Worm (Caenorhabditis elegans) whole organism, L1 larva: Measurements from ENCODE around the gene spds-1.

Experiments
- C04F5.9 ChIP-seq: sonication (generic microtip); optimal IDR thresholded peaks from 2 replicates; lab custom pipeline; 2016; ENCODE audit warnings: missing genetic modification characterization, missing compliant biosample characterization
- F16B12.6 ChIP-seq: fragments of 150-350 bp; optimal IDR thresholded peaks from 2 replicates; lab custom pipeline; 2014; ENCODE audit warnings: missing biosample characterization, missing genetic modification characterization
- alr-1 ChIP-seq: fragments of 200-800 bp; sonication (Bioruptor generic); optimal IDR thresholded peaks from 2 replicates; lab custom pipeline; 2018; ENCODE audit warnings: borderline replicate concordance, mild to moderate bottlenecking, missing genetic modification characterization, missing compliant biosample characterization
- aly-2 ChIP-seq: fragments of 150-350 bp; optimal IDR thresholded peaks from 2 replicates; lab custom pipeline; 2014; ENCODE audit warnings: missing biosample characterization, missing genetic modification characterization
- blmp-1 ChIP-seq: fragments of 150-350 bp; optimal IDR thresholded peaks from 2 replicates; lab custom pipeline; 2014; ENCODE audit warnings: missing biosample characterization, missing genetic modification characterization
- ceh-63 ChIP-seq: fragments of 200-800 bp; sonication (Bioruptor generic); optimal IDR thresholded peaks from 2 replicates; lab custom pipeline; 2018; ENCODE audit warnings: mild to moderate bottlenecking, missing genetic modification characterization, missing compliant biosample characterization
- ceh-8 ChIP-seq: fragments of 200-800 bp; sonication (Bioruptor generic); optimal IDR thresholded peaks from 2 replicates; lab custom pipeline; 2018; ENCODE audit warnings: mild to moderate bottlenecking, missing genetic modification characterization, moderate library complexity, missing compliant biosample characterization
- ceh-82 ChIP-seq, 3 experiments: fragments of 150-350 bp in 1 of 3; sonication (generic microtip) in 2 of 3; optimal IDR thresholded peaks; 2 replicates each; lab custom pipeline; 2014 to 2017; ENCODE audit warnings: missing biosample characterization in 3 of 3, missing genetic modification characterization in 3 of 3
- ceh-88 ChIP-seq: fragments of 200-800 bp; sonication (Bioruptor generic); IDR thresholded peaks from 2 replicates; pipeline ENCODE4 v1.3.6; 2022; ENCODE audit warnings: missing genetic modification characterization, missing compliant biosample characterization
- ceh-90 ChIP-seq: sonication (generic microtip); optimal IDR thresholded peaks from 2 replicates; lab custom pipeline; 2016; ENCODE audit warnings: missing genetic modification characterization, missing compliant biosample characterization
- dpl-1 ChIP-seq, 3 experiments: fragments of 150-350 bp in 2 of 3; sonication (generic microtip) in 1 of 3; optimal IDR thresholded peaks; 2 replicates each; lab custom pipeline; 2014 to 2017; ENCODE audit warnings: missing biosample characterization in 3 of 3, missing genetic modification characterization in 3 of 3, missing genetic modification reagents in 3 of 3
- dsc-1 ChIP-seq: sonication (generic microtip); optimal IDR thresholded peaks from 2 replicates; lab custom pipeline; 2016; ENCODE audit warnings: mild to moderate bottlenecking, missing genetic modification characterization, missing compliant biosample characterization
- efl-1 ChIP-seq, 4 experiments: fragments of 150-350 bp; optimal IDR thresholded peaks in 3 of 4; peaks in 1 of 4; 1 replicate in 1 of 4; 2 replicates in 3 of 4; lab custom pipeline; 2014; ENCODE audit warnings: missing biosample characterization in 2 of 4, missing genetic modification characterization in 2 of 4, missing genetic modification reagents in 2 of 4
- egl-13 ChIP-seq: sonication (generic microtip); optimal IDR thresholded peaks from 2 replicates; lab custom pipeline; 2016; ENCODE audit warnings: missing genotype, missing genetic modification reagents, missing genetic modification characterization, missing compliant biosample characterization
- elt-2 ChIP-seq: sonication (generic microtip); optimal IDR thresholded peaks from 2 replicates; lab custom pipeline; 2016; ENCODE audit warnings: missing genetic modification characterization, mild to moderate bottlenecking, inconsistent platforms, missing compliant biosample characterization, missing genetic modification reagents
- elt-3 ChIP-seq, 6 experiments: fragments of 150-350 bp in 1 of 6; sonication (generic microtip); optimal IDR thresholded peaks; 2 replicates each; lab custom pipeline; 2017 to 2018; ENCODE audit warnings: missing biosample characterization in 6 of 6, missing genetic modification characterization in 6 of 6, inconsistent platforms in 1 of 6
- fkh-4 ChIP-seq: sonication (generic microtip); optimal IDR thresholded peaks from 2 replicates; lab custom pipeline; 2016; ENCODE audit warnings: missing compliant biosample characterization, missing genetic modification characterization, borderline replicate concordance
- fkh-8 ChIP-seq: sonication (generic microtip); optimal IDR thresholded peaks from 2 replicates; lab custom pipeline; 2016; ENCODE audit warnings: mild to moderate bottlenecking, missing genetic modification characterization, missing compliant biosample characterization
- fos-1 ChIP-seq: fragments of 150-350 bp; optimal IDR thresholded peaks from 2 replicates; lab custom pipeline; 2014; ENCODE audit warnings: missing biosample characterization, missing genetic modification characterization
- hlh-17 ChIP-seq: fragments of 200-800 bp; sonication (Bioruptor generic); optimal IDR thresholded peaks from 2 replicates; lab custom pipeline; 2018; ENCODE audit warnings: missing genetic modification characterization, mild to moderate bottlenecking, missing compliant biosample characterization, moderate library complexity, borderline replicate concordance
- hpl-2 ChIP-seq: fragments of 150-350 bp; optimal IDR thresholded peaks from 2 replicates; lab custom pipeline; 2014; ENCODE audit warnings: missing biosample characterization, missing genetic modification reagents, missing genetic modification characterization
- jun-1 ChIP-seq: fragments of 150-350 bp; optimal IDR thresholded peaks from 2 replicates; lab custom pipeline; 2014; ENCODE audit warnings: missing biosample characterization, missing genetic modification reagents, missing genetic modification characterization
- lin-13 ChIP-seq: fragments of 150-350 bp; optimal IDR thresholded peaks from 2 replicates; lab custom pipeline; 2014; ENCODE audit warnings: missing biosample characterization, missing genetic modification reagents, missing genetic modification characterization
- lin-15B ChIP-seq: fragments of 150-350 bp; sonication (generic microtip); optimal IDR thresholded peaks from 3 replicates; lab custom pipeline; 2014; ENCODE audit warnings: missing biosample characterization, missing genetic modification characterization
- lin-35 ChIP-seq, 2 experiments: fragments of 150-350 bp; optimal IDR thresholded peaks; 2 replicates each; lab custom pipeline; 2014; ENCODE audit warnings: missing biosample characterization in 2 of 2, missing genetic modification characterization in 2 of 2, missing genetic modification reagents in 2 of 2
- lsy-2 ChIP-seq, 2 experiments: fragments of 150-350 bp; optimal IDR thresholded peaks; 2 replicates each; lab custom pipeline; 2014; ENCODE audit warnings: missing biosample characterization in 2 of 2, missing genetic modification characterization in 2 of 2
- mdl-1 ChIP-seq, 2 experiments: fragments of 150-350 bp; optimal IDR thresholded peaks; 2 replicates each; lab custom pipeline; 2014 to 2017; ENCODE audit warnings: missing biosample characterization in 2 of 2, missing genetic modification characterization in 2 of 2, inconsistent platforms in 1 of 2
- mep-1 ChIP-seq: fragments of 150-350 bp; optimal IDR thresholded peaks from 2 replicates; lab custom pipeline; 2014; ENCODE audit warnings: missing biosample characterization, missing genetic modification characterization
- nhr-12 ChIP-seq: sonication (generic microtip); optimal IDR thresholded peaks from 2 replicates; lab custom pipeline; 2017; ENCODE audit warnings: missing biosample characterization, missing genetic modification characterization
- nhr-19 ChIP-seq: fragments of 200-800 bp; sonication (Bioruptor generic); conservative IDR thresholded peaks from 2 replicates; pipeline ENCODE4 v1.3.6; 2022; ENCODE audit warnings: missing genetic modification characterization, missing compliant biosample characterization
- nhr-20 ChIP-seq: sonication (generic microtip); optimal IDR thresholded peaks from 2 replicates; lab custom pipeline; 2016; ENCODE audit warnings: mild to moderate bottlenecking, missing genetic modification characterization, missing compliant biosample characterization
- nhr-47 ChIP-seq: sonication (generic microtip); optimal IDR thresholded peaks from 2 replicates; lab custom pipeline; 2016; ENCODE audit warnings: mild to moderate bottlenecking, missing genetic modification characterization, moderate library complexity, missing compliant biosample characterization
- nhr-71 ChIP-seq: sonication (generic microtip); optimal IDR thresholded peaks from 2 replicates; lab custom pipeline; 2016; ENCODE audit warnings: mild to moderate bottlenecking, missing genetic modification characterization, moderate library complexity, missing compliant biosample characterization
- nhr-77 ChIP-seq: fragments of 150-350 bp; optimal IDR thresholded peaks from 2 replicates; lab custom pipeline; 2014; ENCODE audit warnings: missing biosample characterization, missing genetic modification characterization
- nhr-84 ChIP-seq: sonication (generic microtip); optimal IDR thresholded peaks from 2 replicates; lab custom pipeline; 2017; ENCODE audit warnings: missing biosample characterization, missing genetic modification characterization
- nhr-85 ChIP-seq: sonication (generic microtip); peaks from one replicate; lab custom pipeline; 2016; ENCODE audit warnings: missing genetic modification characterization, inconsistent platforms, missing compliant biosample characterization
- nhr-90 ChIP-seq: sonication (generic microtip); optimal IDR thresholded peaks from 2 replicates; lab custom pipeline; 2016; ENCODE audit warnings: mild to moderate bottlenecking, missing genetic modification characterization, missing compliant biosample characterization; ENCODE audit not compliant: poor library complexity
- pax-3 ChIP-seq: fragments of 200-800 bp; sonication (Bioruptor generic); optimal IDR thresholded peaks from 2 replicates; lab custom pipeline; 2018; ENCODE audit warnings: mild to moderate bottlenecking, missing genetic modification characterization, moderate library complexity, missing compliant biosample characterization
- snpc-4 ChIP-seq: fragments of 150-350 bp; optimal IDR thresholded peaks from 2 replicates; lab custom pipeline; 2014; ENCODE audit warnings: missing biosample characterization, missing genetic modification characterization
- snu-23 ChIP-seq: sonication (generic microtip); optimal IDR thresholded peaks from 2 replicates; lab custom pipeline; 2016; ENCODE audit warnings: missing genetic modification characterization, missing compliant biosample characterization
- sox-4 ChIP-seq: sonication (generic microtip); optimal IDR thresholded peaks from 2 replicates; lab custom pipeline; 2016; ENCODE audit warnings: missing genetic modification characterization, missing compliant biosample characterization
- swsn-7 ChIP-seq: sonication (generic microtip); optimal IDR thresholded peaks from 2 replicates; lab custom pipeline; 2016; ENCODE audit warnings: missing genetic modification characterization, missing compliant biosample characterization
- tbx-2 ChIP-seq: sonication (generic microtip); optimal IDR thresholded peaks from 2 replicates; lab custom pipeline; 2016; ENCODE audit warnings: missing genetic modification characterization, missing compliant biosample characterization
- unc-30 ChIP-seq: sonication (generic microtip); optimal IDR thresholded peaks from 2 replicates; lab custom pipeline; 2017; ENCODE audit warnings: missing biosample characterization, missing genetic modification characterization
- unc-62 ChIP-seq: fragments of 150-350 bp; optimal IDR thresholded peaks from 2 replicates; lab custom pipeline; 2014; ENCODE audit warnings: missing biosample characterization, missing genetic modification reagents, missing genetic modification characterization
- unc-86 ChIP-seq: sonication (generic microtip); optimal IDR thresholded peaks from 2 replicates; lab custom pipeline; 2016; ENCODE audit warnings: missing genetic modification characterization, missing compliant biosample characterization
- xbp-1 ChIP-seq: sonication (generic microtip); optimal IDR thresholded peaks from 2 replicates; lab custom pipeline; 2016; ENCODE audit warnings: missing genetic modification characterization, missing compliant biosample characterization

The spds-1 gene

ce11 chrII:12767258-12767824, 39.4 kb upstream of the spds-1 start:
- TF ChIP-seq nhr-85 (tag; lab: Kevin White, UChicago) (peak; percentile 11), lin-15B (tag; lab: Kevin White, UChicago) (no peak), efl-1 (optimal IDR thresholded peaks at IDR 0.05; lab: Kevin White, UChicago) (no peak), efl-1 (GFP tag; optimal IDR thresholded peaks at IDR 0.05 in 1 of 2; lab: Kevin White, UChicago) (peak in 1 of 2 experiments; percentile 56), lin-13 (GFP tag; lab: Kevin White, UChicago) (no peak), lsy-2 (tag; optimal IDR thresholded peaks at IDR 0.05; lab: Kevin White, UChicago) (no peak)

ce11 chrII:12768167-12768712, 38.5 kb upstream of the spds-1 start, which contains the start of the genes vps-2 and tiar-2:
Gene vps-2, minus strand, starts transcription at chrII:12768217.
Gene tiar-2, plus strand, starts transcription at chrII:12768686.
- TF ChIP-seq nhr-19 (GFP tag; lab: Robert Waterston, UW) (peak; percentile 75), mdl-1 (tag; optimal IDR thresholded peaks at IDR 0.05; lab: Kevin White, UChicago) (no peak), sox-4 (tag; lab: Kevin White, UChicago) (peak; percentile 18), alr-1 (no peak), ceh-63 (GFP tag; lab: Kevin White, UChicago) (no peak), egl-13 (peak; percentile 73), nhr-20 (tag; lab: Kevin White, UChicago) (peak; percentile 60), lin-35 (GFP tag; optimal IDR thresholded peaks at IDR 0.05; lab: Kevin White, UChicago) (peak; percentile 59 to 73), mep-1 (tag; lab: Kevin White, UChicago) (peak; percentile 85), jun-1 (tag; lab: Kevin White, UChicago) (peak; percentile 48), hpl-2 (no peak), dpl-1 (GFP tag; optimal IDR thresholded peaks at IDR 0.05; lab: Kevin White, UChicago) (peak; percentile 58 to 72 (median 58)), nhr-77 (no peak), nhr-90 (tag; lab: Kevin White, UChicago) (peak; percentile 74), elt-3 (tag; optimal IDR thresholded peaks at IDR 0.05; lab: Kevin White, UChicago) (peak in 1 of 6 experiments; percentile 8), fkh-8 (peak; percentile 87), fos-1 (tag; lab: Kevin White, UChicago) (peak; percentile 87), blmp-1 (tag; lab: Kevin White, UChicago) (peak; percentile 23), nhr-71 (tag; lab: Kevin White, UChicago) (peak; percentile 85), nhr-84 (tag; lab: Kevin White, UChicago) (no peak), efl-1 (optimal IDR thresholded peaks at IDR 0.05; lab: Kevin White, UChicago) (peak; percentile 57 to 67), efl-1 (GFP tag; optimal IDR thresholded peaks at IDR 0.05 in 1 of 2; lab: Kevin White, UChicago) (peak; percentile 65 to 94), lin-15B (tag; lab: Kevin White, UChicago) (peak; percentile 77), ceh-90 (peak; percentile 31), tbx-2 (peak; percentile 58), swsn-7 (tag; lab: Kevin White, UChicago) (peak; percentile 75), ceh-8 (GFP tag; lab: Kevin White, UChicago) (peak; percentile 64), unc-30 (tag; lab: Kevin White, UChicago) (no peak), elt-2 (tag; lab: Kevin White, UChicago) (peak; percentile 73), ceh-82 (tag; optimal IDR thresholded peaks at IDR 0.05; lab: Kevin White, UChicago) (peak in 1 of 3 experiments; percentile 27), unc-86 (tag; lab: Kevin White, UChicago) (peak; percentile 32), nhr-12 (tag; lab: Kevin White, UChicago) (no peak), F16B12.6 (tag; lab: Kevin White, UChicago) (no peak), dsc-1 (tag; lab: Kevin White, UChicago) (peak; percentile 67), hlh-17 (GFP tag; lab: Kevin White, UChicago) (no peak), C04F5.9 (tag; lab: Kevin White, UChicago) (peak; percentile 24), xbp-1 (tag; lab: Kevin White, UChicago) (peak; percentile 78), lin-13 (GFP tag; lab: Kevin White, UChicago) (no peak), snpc-4 (peak; percentile 61), nhr-85 (tag; lab: Kevin White, UChicago) (peak; percentile 81), ceh-88 (GFP tag; lab: Robert Waterston, UW) (peak; percentile 50; the same call in 1 of the 2 replicates), unc-62 (no peak), pax-3 (tag; lab: Kevin White, UChicago) (peak; percentile 59), fkh-4 (tag; lab: Kevin White, UChicago) (peak; percentile 51), aly-2 (no peak), lsy-2 (tag; optimal IDR thresholded peaks at IDR 0.05; lab: Kevin White, UChicago) (peak; percentile 78 to 81), snu-23 (GFP tag; lab: Kevin White, UChicago) (peak; percentile 66), nhr-47 (peak; percentile 82)
